Worm (Caenorhabditis elegans) whole organism, L3 larva: Measurements from ENCODE around the gene D1086.3.
"Not testable (repeated sequence)": the region's sequence is repeated elsewhere in the genome, so short reads cannot be mapped to it uniquely, and the experiment has no call there.

Source experiments
- R02D3.7 ChIP-seq: fragments of 150-350 bp; optimal IDR thresholded peaks from 2 replicates; lab custom pipeline; 2014; ENCODE audit warnings: missing biosample characterization, missing genetic modification characterization
- ZK546.5 ChIP-seq: sonication (generic microtip); optimal IDR thresholded peaks from 2 replicates; lab custom pipeline; 2017; ENCODE audit warnings: missing biosample characterization, missing genetic modification characterization
- aly-2 ChIP-seq: fragments of 150-350 bp; optimal IDR thresholded peaks from 2 replicates; lab custom pipeline; 2014; ENCODE audit warnings: missing biosample characterization, missing genetic modification characterization
- ama-1 ChIP-seq: fragments of 150-350 bp; optimal IDR thresholded peaks from 2 replicates; lab custom pipeline; 2018
- ceh-16 ChIP-seq: sonication (generic microtip); optimal IDR thresholded peaks from 2 replicates; lab custom pipeline; 2017; ENCODE audit warnings: missing biosample characterization, missing genetic modification characterization
- ceh-28 ChIP-seq: fragments of 150-350 bp; optimal IDR thresholded peaks from 2 replicates; lab custom pipeline; 2014; ENCODE audit warnings: missing biosample characterization, missing genetic modification reagents, missing genetic modification characterization
- ceh-82 ChIP-seq: fragments of 150-350 bp; optimal IDR thresholded peaks from 2 replicates; lab custom pipeline; 2014; ENCODE audit warnings: missing biosample characterization, missing genetic modification characterization
- ceh-9 ChIP-seq: sonication (generic microtip); optimal IDR thresholded peaks from 2 replicates; lab custom pipeline; 2018; ENCODE audit warnings: missing biosample characterization, missing genetic modification characterization
- daf-12 ChIP-seq: fragments of 150-350 bp; optimal IDR thresholded peaks from 2 replicates; lab custom pipeline; 2014; ENCODE audit warnings: missing biosample characterization, missing genetic modification reagents, missing genetic modification characterization
- egl-27 ChIP-seq: sonication (generic microtip); optimal IDR thresholded peaks from 4 replicates; lab custom pipeline; 2017; ENCODE audit warnings: missing biosample characterization, missing genetic modification reagents, missing genetic modification characterization
- egl-5 ChIP-seq: fragments of 150-350 bp; optimal IDR thresholded peaks from 2 replicates; lab custom pipeline; 2017; ENCODE audit warnings: missing biosample characterization, missing genetic modification reagents, missing genetic modification characterization, inconsistent platforms
- elt-1 ChIP-seq: fragments of 150-350 bp; optimal IDR thresholded peaks from 2 replicates; lab custom pipeline; 2014; ENCODE audit warnings: missing biosample characterization, missing genetic modification characterization
- elt-2 ChIP-seq: sonication (generic microtip); optimal IDR thresholded peaks from 2 replicates; lab custom pipeline; 2016; ENCODE audit warnings: missing genetic modification reagents, mild to moderate bottlenecking, missing genetic modification characterization, missing compliant biosample characterization
- elt-3 ChIP-seq, 3 experiments: fragments of 150-350 bp in 1 of 3; sonication (generic microtip) in 2 of 3; optimal IDR thresholded peaks; 2 replicates in 2 of 3; 4 replicates in 1 of 3; lab custom pipeline; 2014 to 2017; ENCODE audit warnings: missing biosample characterization in 3 of 3, missing genetic modification characterization in 3 of 3
- eor-1 ChIP-seq, 2 experiments: fragments of 150-350 bp; optimal IDR thresholded peaks; 2 replicates each; lab custom pipeline; 2014 to 2018; ENCODE audit warnings: missing biosample characterization in 2 of 2, missing genetic modification characterization in 2 of 2
- fkh-10 ChIP-seq: sonication (generic microtip); optimal IDR thresholded peaks from 2 replicates; lab custom pipeline; 2017; ENCODE audit warnings: missing biosample characterization, missing genetic modification reagents, missing genetic modification characterization
- fkh-2 ChIP-seq: fragments of 150-350 bp; optimal IDR thresholded peaks from 2 replicates; lab custom pipeline; 2014; ENCODE audit warnings: missing biosample characterization, missing genetic modification reagents, missing genetic modification characterization
- fos-1 ChIP-seq: fragments of 150-350 bp; optimal IDR thresholded peaks from 2 replicates; lab custom pipeline; 2014; ENCODE audit warnings: missing biosample characterization, missing genetic modification characterization
- hmg-11 ChIP-seq: sonication (generic microtip); optimal IDR thresholded peaks from 2 replicates; lab custom pipeline; 2016; ENCODE audit warnings: missing genetic modification characterization, missing compliant biosample characterization
- jun-1 ChIP-seq: fragments of 150-350 bp; optimal IDR thresholded peaks from 2 replicates; lab custom pipeline; 2014; ENCODE audit warnings: missing biosample characterization, missing genetic modification reagents, missing genetic modification characterization
- lin-15B ChIP-seq: fragments of 150-350 bp; optimal IDR thresholded peaks from 2 replicates; lab custom pipeline; 2014; ENCODE audit warnings: missing biosample characterization, missing genetic modification characterization
- lin-39 ChIP-seq: fragments of 150-350 bp; optimal IDR thresholded peaks from 2 replicates; lab custom pipeline; 2018; ENCODE audit warnings: missing biosample characterization, missing genetic modification reagents, missing genetic modification characterization
- lsy-12 ChIP-seq: sonication (generic microtip); optimal IDR thresholded peaks from 2 replicates; lab custom pipeline; 2016; ENCODE audit warnings: mild to moderate bottlenecking, missing genetic modification characterization, missing compliant biosample characterization
- mdl-1 ChIP-seq: fragments of 150-350 bp; optimal IDR thresholded peaks from 2 replicates; lab custom pipeline; 2014; ENCODE audit warnings: missing biosample characterization, missing genetic modification characterization
- mml-1 ChIP-seq: fragments of 150-350 bp; sonication (generic microtip); optimal IDR thresholded peaks from 3 replicates; lab custom pipeline; 2014; ENCODE audit warnings: missing biosample characterization, missing genetic modification characterization
- nfya-1 ChIP-seq: sonication (generic microtip); optimal IDR thresholded peaks from 2 replicates; lab custom pipeline; 2017; ENCODE audit warnings: missing genetic modification characterization, mild to moderate bottlenecking, missing compliant biosample characterization, antibody characterized with exemption, moderate library complexity; ENCODE audit not compliant: insufficient read depth
- nhr-11 ChIP-seq: fragments of 150-350 bp; optimal IDR thresholded peaks from 2 replicates; lab custom pipeline; 2014; ENCODE audit warnings: missing biosample characterization, missing genetic modification characterization
- nhr-12 ChIP-seq: fragments of 150-350 bp; optimal IDR thresholded peaks from 2 replicates; lab custom pipeline; 2014; ENCODE audit warnings: missing biosample characterization, missing genetic modification characterization
- nhr-23 ChIP-seq: fragments of 150-350 bp; optimal IDR thresholded peaks from 2 replicates; lab custom pipeline; 2014; ENCODE audit warnings: missing biosample characterization, missing genetic modification reagents, missing genetic modification characterization
- nhr-25 ChIP-seq: sonication (generic microtip); optimal IDR thresholded peaks from 2 replicates; lab custom pipeline; 2017; ENCODE audit warnings: missing biosample characterization, missing genetic modification characterization
- nhr-28 ChIP-seq: fragments of 150-350 bp; optimal IDR thresholded peaks from 2 replicates; lab custom pipeline; 2014; ENCODE audit warnings: missing biosample characterization, missing genetic modification characterization
- nhr-43 ChIP-seq: sonication (generic microtip); optimal IDR thresholded peaks from 2 replicates; lab custom pipeline; 2016; ENCODE audit warnings: mild to moderate bottlenecking, missing genetic modification characterization, missing compliant biosample characterization; ENCODE audit not compliant: poor library complexity, severe bottlenecking
- nhr-67 ChIP-seq: fragments of 150-350 bp; optimal IDR thresholded peaks from 2 replicates; lab custom pipeline; 2014; ENCODE audit warnings: missing biosample characterization, missing genetic modification characterization
- nhr-76 ChIP-seq: fragments of 150-350 bp; sonication (generic microtip); optimal IDR thresholded peaks from 5 replicates; lab custom pipeline; 2014; ENCODE audit warnings: missing biosample characterization, missing genetic modification characterization
- nhr-77 ChIP-seq: fragments of 150-350 bp; optimal IDR thresholded peaks from 2 replicates; lab custom pipeline; 2014; ENCODE audit warnings: missing biosample characterization, missing genetic modification characterization
- pha-4 ChIP-seq: fragments of 150-350 bp; optimal IDR thresholded peaks from 2 replicates; lab custom pipeline; 2014; ENCODE audit warnings: missing biosample characterization, missing genetic modification reagents, missing genetic modification characterization
- pqm-1 ChIP-seq: fragments of 150-350 bp; optimal IDR thresholded peaks from 2 replicates; lab custom pipeline; 2017; ENCODE audit warnings: missing biosample characterization, missing genetic modification characterization, inconsistent platforms
- sea-2 ChIP-seq: fragments of 150-350 bp; sonication (generic microtip); optimal IDR thresholded peaks from 4 replicates; lab custom pipeline; 2014; ENCODE audit warnings: missing biosample characterization, missing genetic modification reagents, missing genetic modification characterization
- skn-1 ChIP-seq: fragments of 150-350 bp; optimal IDR thresholded peaks from 2 replicates; lab custom pipeline; 2014; ENCODE audit warnings: missing biosample characterization, missing genetic modification characterization
- snpc-4 ChIP-seq: fragments of 150-350 bp; optimal IDR thresholded peaks from 2 replicates; lab custom pipeline; 2014; ENCODE audit warnings: missing biosample characterization, missing genetic modification characterization
- tbx-2 ChIP-seq: sonication (generic microtip); optimal IDR thresholded peaks from 2 replicates; lab custom pipeline; 2016; ENCODE audit warnings: mild to moderate bottlenecking, missing genetic modification characterization, missing compliant biosample characterization
- unc-39 ChIP-seq: sonication (generic microtip); optimal IDR thresholded peaks from 4 replicates; lab custom pipeline; 2017; ENCODE audit warnings: missing biosample characterization, missing genetic modification characterization
- unc-62 ChIP-seq: fragments of 150-350 bp; sonication (generic microtip); optimal IDR thresholded peaks from 4 replicates; lab custom pipeline; 2014; ENCODE audit warnings: missing biosample characterization, missing genetic modification reagents, missing genetic modification characterization
- zag-1 ChIP-seq: fragments of 150-350 bp; optimal IDR thresholded peaks from 2 replicates; lab custom pipeline; 2014; ENCODE audit warnings: missing biosample characterization, missing genetic modification characterization
- ztf-11 ChIP-seq: fragments of 150-350 bp; optimal IDR thresholded peaks from 2 replicates; lab custom pipeline; 2014; ENCODE audit warnings: missing biosample characterization, missing genetic modification characterization
- ztf-4 ChIP-seq: fragments of 150-350 bp; optimal IDR thresholded peaks from 2 replicates; lab custom pipeline; 2014; ENCODE audit warnings: missing biosample characterization, missing genetic modification characterization

Gene D1086.3

ce11 chrV:14092403-14092802, at the start of gene D1086.3:
TSS of gene D1086.3 (plus strand) at chrV:14092792.
- TF ChIP-seq skn-1 (tag; lab: Kevin White, UChicago) (no peak), R02D3.7 (tag; lab: Kevin White, UChicago) (peak; percentile 20), elt-3 (tag; optimal IDR thresholded peaks at IDR 0.05; lab: Kevin White, UChicago) (no peak), ceh-28 (tag; lab: Kevin White, UChicago) (no peak), fkh-2 (tag; lab: Kevin White, UChicago) (no peak), nhr-12 (no peak), nhr-23 (tag; lab: Kevin White, UChicago) (no peak), mdl-1 (no peak), mml-1 (no peak), elt-2 (peak; percentile 12), nhr-43 (tag; lab: Kevin White, UChicago) (peak; percentile 59), snpc-4 (tag; lab: Kevin White, UChicago) (peak; percentile 97), ceh-82 (tag; lab: Kevin White, UChicago) (no peak), daf-12 (tag; lab: Kevin White, UChicago) (no peak), eor-1 (tag; optimal IDR thresholded peaks at IDR 0.05; lab: Kevin White, UChicago) (no peak), nhr-67 (tag; lab: Kevin White, UChicago) (no peak), aly-2 (tag; lab: Kevin White, UChicago) (no peak), fos-1 (tag; lab: Kevin White, UChicago) (no peak), ama-1 (peak; percentile 90), jun-1 (tag; lab: Kevin White, UChicago) (no peak), pqm-1 (tag; lab: Kevin White, UChicago) (peak; percentile 67), egl-27 (tag; lab: Kevin White, UChicago) (no peak), lin-39 (no peak), ZK546.5 (tag; lab: Kevin White, UChicago) (no peak), ztf-11 (no peak), nhr-25 (tag; lab: Kevin White, UChicago) (peak; percentile 54), lin-15B (tag; lab: Kevin White, UChicago) (peak; percentile 8), lsy-12 (tag; lab: Kevin White, UChicago) (no peak), zag-1 (tag; lab: Kevin White, UChicago) (no peak), nhr-77 (tag; lab: Kevin White, UChicago) (no peak), unc-39 (tag; lab: Kevin White, UChicago) (no peak), nhr-11 (tag; lab: Kevin White, UChicago) (no peak), ceh-16 (tag; lab: Kevin White, UChicago) (no peak), ceh-9 (tag; lab: Kevin White, UChicago) (no peak), nfya-1 (peak; percentile 29), sea-2 (GFP tag; lab: Kevin White, UChicago) (no peak), elt-1 (tag; lab: Kevin White, UChicago) (no peak), fkh-10 (GFP tag; lab: Kevin White, UChicago) (no peak), ztf-4 (tag; lab: Kevin White, UChicago) (no peak), hmg-11 (no peak)

ce11 chrV:14049274-14049673, 43.3 kb upstream of the D1086.3 start, which contains the start of gene F58D12.1:
TSS of gene F58D12.1 (plus strand) at chrV:14049574.
- TF ChIP-seq nhr-23 (tag; lab: Kevin White, UChicago); ztf-4 (tag; lab: Kevin White, UChicago); sea-2 (GFP tag; lab: Kevin White, UChicago): not testable (repeated sequence)

ce11 chrV:14055097-14055496, 37.5 kb upstream of the D1086.3 start:
- TF ChIP-seq lsy-12 (tag; lab: Kevin White, UChicago) (peak; percentile 94), nhr-25 (tag; lab: Kevin White, UChicago) (peak; percentile 96), lin-15B (tag; lab: Kevin White, UChicago) (peak; percentile 82), skn-1 (tag; lab: Kevin White, UChicago) (peak; percentile 18), eor-1 (tag; optimal IDR thresholded peaks at IDR 0.05; lab: Kevin White, UChicago) (peak in 1 of 2 experiments; percentile 23), jun-1 (tag; lab: Kevin White, UChicago) (peak; percentile 87), nhr-43 (tag; lab: Kevin White, UChicago) (peak; percentile 98), pha-4 (peak; percentile 77), R02D3.7 (tag; lab: Kevin White, UChicago) (peak; percentile 80), mdl-1 (peak; percentile 25), fkh-10 (GFP tag; lab: Kevin White, UChicago) (peak; percentile 50), egl-27 (tag; lab: Kevin White, UChicago) (peak; percentile 16), nfya-1 (peak; percentile 87), ztf-4 (tag; lab: Kevin White, UChicago) (peak; percentile 28), egl-5 (tag; lab: Kevin White, UChicago) (peak; percentile 35), ceh-82 (tag; lab: Kevin White, UChicago) (peak; percentile 75), lin-39 (peak; percentile 94), nhr-77 (tag; lab: Kevin White, UChicago) (peak; percentile 39), nhr-76 (peak; percentile 10), tbx-2 (tag; lab: Kevin White, UChicago) (peak; percentile 90), elt-1 (tag; lab: Kevin White, UChicago) (peak; percentile 52), unc-62 (GFP tag; lab: Kevin White, UChicago) (peak; percentile 39), ceh-28 (tag; lab: Kevin White, UChicago) (peak; percentile 86), elt-2 (peak; percentile 77), nhr-28 (tag; lab: Kevin White, UChicago) (peak; percentile 41), pqm-1 (tag; lab: Kevin White, UChicago) (peak; percentile 65), snpc-4 (tag; lab: Kevin White, UChicago) (peak; percentile 93), nhr-23 (tag; lab: Kevin White, UChicago) (peak; percentile 97)
